Worm (Caenorhabditis elegans) whole organism, young adult: ENCODE measurements around the gene F32B6.4.

Experiments
- cebp-2 ChIP-seq: fragments of 200-800 bp; sonication (Bioruptor generic); IDR thresholded peaks from 2 replicates; pipeline ENCODE4 v1.3.6; 2022; ENCODE audit warnings: missing genetic modification characterization, missing compliant biosample characterization
- ceh-79 ChIP-seq: sonication (generic microtip); optimal IDR thresholded peaks from 2 replicates; lab custom pipeline; 2017; ENCODE audit warnings: mild to moderate bottlenecking, missing genetic modification characterization, missing compliant biosample characterization
- lin-26 ChIP-seq: fragments of 200-800 bp; sonication (Bioruptor generic); IDR thresholded peaks from 2 replicates; pipeline ENCODE4 v1.3.6; 2022; ENCODE audit warnings: missing genetic modification reagents, missing genetic modification characterization, missing compliant biosample characterization
- ztf-26 ChIP-seq: sonication (generic microtip); optimal IDR thresholded peaks from 2 replicates; lab custom pipeline; 2017; ENCODE audit warnings: missing genetic modification characterization, missing compliant biosample characterization
- ztf-6 ChIP-seq: fragments of 200-800 bp; sonication (Bioruptor generic); IDR thresholded peaks from 2 replicates; pipeline ENCODE4 v1.3.6; 2022; ENCODE audit warnings: missing genetic modification reagents, missing genetic modification characterization, missing compliant biosample characterization

ce11 chrIV:9840984-9841590 is 50.8 kb downstream of the F32B6.4 start, which contains the start of the genes kin-24 and msp-56:
- TF ChIP-seq lin-26 (GFP tag; lab: Robert Waterston, UW): no peak
- TF ChIP-seq ztf-26 (tag; lab: Kevin White, UChicago): no peak
- TF ChIP-seq ztf-6: no peak
- TF ChIP-seq cebp-2 (GFP tag; lab: Robert Waterston, UW): no peak
- TF ChIP-seq ceh-79 (tag; lab: Kevin White, UChicago): no peak
